Fruit fly (Drosophila melanogaster) whole organism, embryonic: ENCODE data around the gene CG7069.

Source experiments
- Adf1 ChIP-seq: fragments of 200-800 bp; sonication (Bioruptor generic); IDR thresholded peaks from 2 replicates; pipeline ENCODE4 v1.3.6; 2022; ENCODE audit warnings: missing biosample characterization, missing genetic modification characterization
- C15 ChIP-seq: fragments of 200-800 bp; sonication (Bioruptor generic); IDR thresholded peaks from 3 replicates; pipeline ENCODE4 v1.3.6; 2022; ENCODE audit warnings: missing biosample characterization, missing genetic modification characterization
- CG10274 ChIP-seq: fragments of 200-800 bp; sonication (Bioruptor generic); optimal IDR thresholded peaks from 3 replicates; lab custom pipeline; 2017; ENCODE audit warnings: missing biosample characterization, mild to moderate bottlenecking, missing genetic modification characterization
- CG10565 ChIP-seq: fragments of 200-800 bp; sonication (Bioruptor generic); optimal IDR thresholded peaks from 3 replicates; lab custom pipeline; 2016; ENCODE audit warnings: missing biosample characterization, mild to moderate bottlenecking, missing genetic modification characterization
- CG11085 ChIP-seq: fragments of 200-800 bp; sonication (Bioruptor generic); IDR thresholded peaks from 2 replicates; pipeline ENCODE4 v1.3.6; 2022; ENCODE audit warnings: missing biosample characterization, missing genetic modification characterization
- CG13624 ChIP-seq: fragments of 200-800 bp; sonication (Bioruptor generic); optimal IDR thresholded peaks from 2 replicates; lab custom pipeline; 2016; ENCODE audit warnings: missing biosample characterization, missing genetic modification characterization
- CG17359 ChIP-seq: fragments of 200-800 bp; sonication (Bioruptor generic); optimal IDR thresholded peaks from 3 replicates; lab custom pipeline; 2018; ENCODE audit warnings: missing biosample characterization, mild to moderate bottlenecking, missing genetic modification characterization, moderate library complexity
- CG2120 ChIP-seq: fragments of 200-800 bp; sonication (Bioruptor generic); optimal IDR thresholded peaks from 3 replicates; lab custom pipeline; 2016; ENCODE audit warnings: missing biosample characterization, missing genetic modification characterization
- CG2712 ChIP-seq: fragments of 200-800 bp; optimal IDR thresholded peaks from 3 replicates; lab custom pipeline; 2019; ENCODE audit warnings: missing biosample characterization, mild to moderate bottlenecking, missing genetic modification characterization, moderate library complexity
- CG30431 ChIP-seq: fragments of 200-800 bp; sonication (Bioruptor generic); optimal IDR thresholded peaks from 2 replicates; lab custom pipeline; 2017; ENCODE audit warnings: missing biosample characterization, missing genetic modification characterization
- CG32772 ChIP-seq: fragments of 200-800 bp; sonication (Bioruptor generic); IDR thresholded peaks from 2 replicates; pipeline ENCODE4 v1.3.6; 2022; ENCODE audit warnings: missing biosample characterization, missing genetic modification characterization
- CG33213 ChIP-seq: fragments of 200-800 bp; sonication (Bioruptor generic); optimal IDR thresholded peaks from 3 replicates; lab custom pipeline; 2016; ENCODE audit warnings: missing biosample characterization, missing genetic modification characterization
- CG33557 ChIP-seq: fragments of 200-800 bp; sonication (Bioruptor generic); optimal IDR thresholded peaks from 2 replicates; lab custom pipeline; 2019; ENCODE audit warnings: missing biosample characterization, mild to moderate bottlenecking, missing genetic modification characterization, moderate library complexity
- CG6175 ChIP-seq: fragments of 200-800 bp; sonication (Bioruptor generic); IDR thresholded peaks from 3 replicates; pipeline ENCODE4 v1.3.6; 2022; ENCODE audit warnings: missing biosample characterization, missing genetic modification characterization
- CG6765 ChIP-seq: fragments of 200-800 bp; sonication (Bioruptor generic); optimal IDR thresholded peaks from 3 replicates; lab custom pipeline; 2017; ENCODE audit warnings: missing biosample characterization, mild to moderate bottlenecking, missing genetic modification characterization
- CG7963 ChIP-seq: fragments of 200-800 bp; sonication (Bioruptor generic); IDR thresholded peaks from 3 replicates; pipeline ENCODE4 v1.3.6; 2022; ENCODE audit warnings: missing biosample characterization, missing genetic modification characterization; ENCODE audit not compliant: partially characterized antibody
- CG8944 ChIP-seq: fragments of 200-800 bp; sonication (Bioruptor generic); optimal IDR thresholded peaks from 3 replicates; lab custom pipeline; 2016; ENCODE audit warnings: missing biosample characterization, missing genetic modification characterization
- CoRest ChIP-seq: fragments of 200-800 bp; sonication (Bioruptor generic); optimal IDR thresholded peaks from 3 replicates; lab custom pipeline; 2018; ENCODE audit warnings: missing biosample characterization, mild to moderate bottlenecking, missing genetic modification characterization, moderate library complexity
- Dek ChIP-seq: fragments of 200-800 bp; sonication (Bioruptor generic); optimal IDR thresholded peaks from 3 replicates; lab custom pipeline; 2019; ENCODE audit warnings: missing biosample characterization, mild to moderate bottlenecking, missing genetic modification characterization, moderate library complexity
- Elba2 ChIP-seq: fragments of 200-800 bp; sonication (Bioruptor generic); optimal IDR thresholded peaks from 3 replicates; lab custom pipeline; 2016; ENCODE audit warnings: missing biosample characterization, missing genetic modification characterization
- GATAe ChIP-seq: fragments of 200-800 bp; sonication (Bioruptor generic); conservative IDR thresholded peaks from 2 replicates; pipeline ENCODE4 v1.3.6; 2022; ENCODE audit warnings: missing biosample characterization, missing genetic modification characterization
- Hand ChIP-seq: fragments of 200-800 bp; sonication (Bioruptor generic); optimal IDR thresholded peaks from 2 replicates; lab custom pipeline; 2017; ENCODE audit warnings: mild to moderate bottlenecking, missing biosample characterization, missing genetic modification reagents, missing genetic modification characterization
- MTF-1 ChIP-seq: fragments of 200-800 bp; sonication (Bioruptor generic); optimal IDR thresholded peaks from 2 replicates; lab custom pipeline; 2018; ENCODE audit warnings: missing biosample characterization, mild to moderate bottlenecking, missing genetic modification characterization, borderline replicate concordance
- Neu2 ChIP-seq: fragments of 200-800 bp; sonication (Bioruptor generic); optimal IDR thresholded peaks from 3 replicates; lab custom pipeline; 2016; ENCODE audit warnings: missing biosample characterization, missing genetic modification characterization, borderline replicate concordance
- Poxn ChIP-seq: fragments of 200-800 bp; sonication (Bioruptor generic); IDR thresholded peaks from 2 replicates; pipeline ENCODE4 v1.3.6; 2022; ENCODE audit warnings: missing biosample characterization, missing genetic modification characterization
- Ravus ChIP-seq: fragments of 200-800 bp; sonication (Bioruptor generic); IDR thresholded peaks from 2 replicates; pipeline ENCODE4 v1.3.6; 2022; ENCODE audit warnings: missing biosample characterization, missing genetic modification characterization
- Xbp1 ChIP-seq: fragments of 200-800 bp; sonication (Bioruptor generic); optimal IDR thresholded peaks from 3 replicates; lab custom pipeline; 2016; ENCODE audit warnings: missing biosample characterization, mild to moderate bottlenecking, missing genetic modification characterization
- al ChIP-seq: fragments of 200-800 bp; sonication (Bioruptor generic); IDR thresholded peaks from 2 replicates; pipeline ENCODE4 v1.3.6; 2022; ENCODE audit warnings: missing biosample characterization, missing genetic modification characterization
- amos ChIP-seq: fragments of 200-800 bp; sonication (Bioruptor generic); IDR thresholded peaks from 2 replicates; pipeline ENCODE4 v1.3.6; 2022; ENCODE audit warnings: missing biosample characterization, missing genetic modification characterization; ENCODE audit not compliant: partially characterized antibody
- da ChIP-seq: fragments of 200-800 bp; sonication (Bioruptor generic); optimal IDR thresholded peaks from 2 replicates; lab custom pipeline; 2016; ENCODE audit warnings: missing biosample characterization, missing genetic modification characterization
- dan ChIP-seq: fragments of 200-800 bp; sonication (Bioruptor generic); IDR thresholded peaks from 2 replicates; pipeline ENCODE4 v1.3.6; 2022; ENCODE audit warnings: missing biosample characterization, missing genetic modification characterization
- dm ChIP-seq: fragments of 200-800 bp; sonication (Bioruptor generic); optimal IDR thresholded peaks from 3 replicates; lab custom pipeline; 2016; ENCODE audit warnings: missing biosample characterization, missing genetic modification characterization
- emc ChIP-seq: fragments of 200-800 bp; sonication (Bioruptor generic); optimal IDR thresholded peaks from 2 replicates; lab custom pipeline; 2016; ENCODE audit warnings: missing biosample characterization, missing genetic modification characterization
- gsb ChIP-seq: fragments of 200-800 bp; sonication (Bioruptor generic); IDR thresholded peaks from 2 replicates; pipeline ENCODE4 v1.3.6; 2022; ENCODE audit warnings: missing biosample characterization, missing genetic modification characterization
- kay ChIP-seq: fragments of 200-800 bp; sonication (Bioruptor generic); optimal IDR thresholded peaks from 2 replicates; lab custom pipeline; 2016; ENCODE audit warnings: missing biosample characterization, missing genetic modification characterization
- nerfin-1 ChIP-seq: fragments of 200-800 bp; sonication (Bioruptor generic); optimal IDR thresholded peaks from 3 replicates; lab custom pipeline; 2019; ENCODE audit warnings: missing biosample characterization, mild to moderate bottlenecking, missing genetic modification characterization, moderate library complexity
- nmo ChIP-seq: fragments of 200-800 bp; sonication (Bioruptor generic); optimal IDR thresholded peaks from 2 replicates; lab custom pipeline; 2018; ENCODE audit warnings: missing biosample characterization, mild to moderate bottlenecking, missing genetic modification characterization, moderate library complexity
- onecut ChIP-seq: fragments of 200-800 bp; sonication (Bioruptor generic); IDR thresholded peaks from 2 replicates; pipeline ENCODE4 v1.3.6; 2022; ENCODE audit warnings: missing biosample characterization, missing genetic modification characterization
- otp ChIP-seq: fragments of 200-800 bp; sonication (Bioruptor generic); IDR thresholded peaks from 3 replicates; pipeline ENCODE4, ENCODE4 v1.3.6; 2022; ENCODE audit warnings: missing biosample characterization, missing genetic modification characterization
- pb ChIP-seq: fragments of 200-800 bp; sonication (Bioruptor generic); optimal IDR thresholded peaks from 3 replicates; lab custom pipeline; 2016; ENCODE audit warnings: missing biosample characterization, missing genetic modification characterization
- prd ChIP-seq, 3 experiments: fragments of >200 bp in 2 of 3; fragments of 200-800 bp in 1 of 3; sonication (Bioruptor generic) in 1 of 3; optimal IDR thresholded peaks in 2 of 3; IDR thresholded peaks in 1 of 3; 2 replicates in 2 of 3; 3 replicates in 1 of 3; pipeline versions ENCODE4 v1.3.6 to Lab custom; 2017 to 2022; ENCODE audit warnings: missing biosample characterization in 1 of 3, missing genetic modification characterization in 1 of 3
- pum ChIP-seq: fragments of 200-800 bp; sonication (Bioruptor generic); optimal IDR thresholded peaks from 2 replicates; lab custom pipeline; 2016; ENCODE audit warnings: missing biosample characterization, missing genetic modification characterization
- row ChIP-seq: fragments of 200-800 bp; sonication (Bioruptor generic); IDR thresholded peaks from 3 replicates; pipeline ENCODE4 v1.3.6; 2022; ENCODE audit warnings: missing biosample characterization, missing genetic modification characterization
- salm ChIP-seq: fragments of 200-800 bp; sonication (Bioruptor generic); optimal IDR thresholded peaks from 2 replicates; lab custom pipeline; 2018; ENCODE audit warnings: missing biosample characterization, mild to moderate bottlenecking, missing genetic modification characterization
- sens-2 ChIP-seq: fragments of 200-800 bp; sonication (Bioruptor generic); IDR thresholded peaks from 2 replicates; pipeline ENCODE4 v1.3.6; 2022; ENCODE audit warnings: missing biosample characterization, missing genetic modification characterization
- so ChIP-seq: fragments of 200-800 bp; sonication (Bioruptor generic); IDR thresholded peaks from 3 replicates; pipeline ENCODE4 v1.3.6; 2022; ENCODE audit warnings: missing biosample characterization, missing genetic modification characterization
- sob ChIP-seq: fragments of 200-800 bp; sonication (Bioruptor generic); IDR thresholded peaks from 2 replicates; pipeline ENCODE4 v1.3.6; 2022; ENCODE audit warnings: missing biosample characterization, missing genetic modification characterization
- sug ChIP-seq: fragments of 200-800 bp; optimal IDR thresholded peaks from 2 replicates; lab custom pipeline; 2019; ENCODE audit warnings: missing biosample characterization, mild to moderate bottlenecking, missing genetic modification characterization, moderate library complexity
- tll ChIP-seq, 2 experiments: fragments of 200-800 bp in 1 of 2; fragments of >200 bp in 1 of 2; sonication (Bioruptor generic) in 1 of 2; optimal IDR thresholded peaks; 2 replicates each; lab custom pipeline; 2017 to 2019; ENCODE audit warnings: missing biosample characterization in 2 of 2, missing genetic modification characterization in 2 of 2, mild to moderate bottlenecking in 1 of 2, moderate library complexity in 1 of 2
- tx ChIP-seq: fragments of 200-800 bp; sonication (Bioruptor generic); optimal IDR thresholded peaks from 2 replicates; lab custom pipeline; 2016; ENCODE audit warnings: missing biosample characterization, missing genetic modification characterization
- z ChIP-seq: fragments of 200-800 bp; sonication (Bioruptor generic); IDR thresholded peaks from 3 replicates; pipeline ENCODE4 v1.3.6; 2022; ENCODE audit warnings: missing biosample characterization, missing genetic modification characterization

The CG7069 gene

DNA sequence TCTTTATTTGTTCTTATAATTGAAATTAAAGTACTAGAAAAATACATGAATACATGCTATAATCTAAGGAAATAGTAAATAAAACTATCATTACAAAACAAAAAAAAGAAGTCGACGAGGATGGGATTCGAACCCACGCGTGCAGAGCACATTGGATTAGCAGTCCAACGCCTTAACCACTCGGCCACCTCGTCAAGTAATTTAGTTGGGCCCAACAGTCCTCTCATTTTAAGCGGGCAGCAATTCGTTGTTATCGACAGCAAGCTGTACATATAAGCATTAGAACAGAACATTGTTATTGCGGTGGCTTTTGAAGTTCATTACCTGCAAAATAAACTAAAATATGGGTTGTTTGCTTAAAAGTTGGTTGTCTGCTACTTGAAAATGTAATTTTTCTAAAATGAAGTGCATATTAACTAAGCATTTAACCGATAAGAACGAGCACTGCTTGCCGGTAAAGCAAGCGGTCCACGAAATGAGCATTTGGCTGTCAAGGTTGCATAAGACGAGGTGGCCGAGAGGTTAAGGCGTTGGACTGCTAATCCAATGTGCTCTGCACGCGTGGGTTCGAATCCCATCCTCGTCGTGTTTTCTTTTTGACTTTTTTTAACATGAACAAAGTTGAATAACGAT lies 24.5 kb downstream of the CG7069 start (continued):
- no peak for TF ChIP-seq salm (tag; lab: Kevin White, UChicago)
- TF ChIP-seq so: no peak
- TF ChIP-seq CG13624 (GFP tag; lab: Kevin White, UChicago): no peak
- no peak for TF ChIP-seq CG17359 (tag; lab: Kevin White, UChicago)
- TF ChIP-seq CG32772 (GFP tag; lab: Robert Waterston, UW): no peak
- TF ChIP-seq CG33213 (GFP tag; lab: Kevin White, UChicago): no peak
- no peak for TF ChIP-seq C15 (GFP tag; lab: Robert Waterston, UW)
- no peak for TF ChIP-seq CG30431
- TF ChIP-seq onecut (GFP tag; lab: Robert Waterston, UW): no peak
- no peak for TF ChIP-seq sug (tag; lab: Kevin White, UChicago)
- TF ChIP-seq al (GFP tag; lab: Robert Waterston, UW): no peak
- TF ChIP-seq dm (GFP tag; lab: Kevin White, UChicago): no peak
- TF ChIP-seq Elba2: no peak
- no peak for TF ChIP-seq prd (optimal IDR thresholded peaks at IDR 0.05; lab: Kevin White, UChicago)
- TF ChIP-seq prd (GFP tag; IDR thresholded peaks at IDR 0.05; lab: Robert Waterston, UW): no peak
- no peak for TF ChIP-seq Hand (GFP tag; lab: Kevin White, UChicago)
- TF ChIP-seq kay (GFP tag; lab: Kevin White, UChicago): no peak
- no peak for TF ChIP-seq CG6175 (GFP tag; lab: Robert Waterston, UW)
- TF ChIP-seq row (GFP tag; lab: Robert Waterston, UW): no peak
- TF ChIP-seq CG11085 (GFP tag; lab: Robert Waterston, UW): no peak
- no peak for TF ChIP-seq da (GFP tag; lab: Kevin White, UChicago)
- TF ChIP-seq pum (GFP tag; lab: Kevin White, UChicago): no peak
- no peak for TF ChIP-seq sob
- TF ChIP-seq gsb (GFP tag; lab: Robert Waterston, UW): no peak
- no peak for TF ChIP-seq pb (GFP tag; lab: Kevin White, UChicago)
- TF ChIP-seq CG6765 (GFP tag; lab: Kevin White, UChicago): no peak
- TF ChIP-seq Ravus (GFP tag; lab: Robert Waterston, UW): no peak
- no peak for TF ChIP-seq CG2712 (tag; lab: Kevin White, UChicago)
- no peak for TF ChIP-seq GATAe (GFP tag; lab: Robert Waterston, UW)
- TF ChIP-seq nerfin-1: no peak
- no peak for TF ChIP-seq CG2120 (GFP tag; lab: Kevin White, UChicago)
- TF ChIP-seq CG7963 (GFP tag; lab: Robert Waterston, UW): peak; percentile 88
- TF ChIP-seq sens-2 (GFP tag; lab: Robert Waterston, UW): no peak
- no peak for TF ChIP-seq Neu2 (GFP tag; lab: Kevin White, UChicago)
- TF ChIP-seq otp (GFP tag; lab: Robert Waterston, UW): no peak
- no peak for TF ChIP-seq z (GFP tag; lab: Robert Waterston, UW)
- peak; percentile 77 for TF ChIP-seq amos (GFP tag; lab: Robert Waterston, UW)
- TF ChIP-seq Poxn (GFP tag; lab: Robert Waterston, UW): no peak
- no peak for TF ChIP-seq CG10274 (GFP tag; lab: Kevin White, UChicago)
- TF ChIP-seq Xbp1 (GFP tag; lab: Kevin White, UChicago): no peak
- no peak for TF ChIP-seq CG10565
- TF ChIP-seq CoRest (tag; lab: Kevin White, UChicago): no peak
- no peak for TF ChIP-seq dan (GFP tag; lab: Robert Waterston, UW)
- no peak for TF ChIP-seq CG8944 (GFP tag; lab: Kevin White, UChicago)
- TF ChIP-seq Adf1: no peak
- TF ChIP-seq Dek (tag; lab: Kevin White, UChicago): no peak
- TF ChIP-seq tll (GFP tag; optimal IDR thresholded peaks at IDR 0.05; lab: Kevin White, UChicago): no peak
- TF ChIP-seq MTF-1 (GFP tag; lab: Kevin White, UChicago): no peak
- TF ChIP-seq tx: no peak
- TF ChIP-seq CG33557 (GFP tag; lab: Kevin White, UChicago): peak; percentile 1
- no peak for TF ChIP-seq emc
- TF ChIP-seq nmo (GFP tag; lab: Kevin White, UChicago): peak; percentile 22
